Fruit fly (Drosophila melanogaster): ENCODE measurements around the gene EMC4.

EMC4 gene

DNA sequence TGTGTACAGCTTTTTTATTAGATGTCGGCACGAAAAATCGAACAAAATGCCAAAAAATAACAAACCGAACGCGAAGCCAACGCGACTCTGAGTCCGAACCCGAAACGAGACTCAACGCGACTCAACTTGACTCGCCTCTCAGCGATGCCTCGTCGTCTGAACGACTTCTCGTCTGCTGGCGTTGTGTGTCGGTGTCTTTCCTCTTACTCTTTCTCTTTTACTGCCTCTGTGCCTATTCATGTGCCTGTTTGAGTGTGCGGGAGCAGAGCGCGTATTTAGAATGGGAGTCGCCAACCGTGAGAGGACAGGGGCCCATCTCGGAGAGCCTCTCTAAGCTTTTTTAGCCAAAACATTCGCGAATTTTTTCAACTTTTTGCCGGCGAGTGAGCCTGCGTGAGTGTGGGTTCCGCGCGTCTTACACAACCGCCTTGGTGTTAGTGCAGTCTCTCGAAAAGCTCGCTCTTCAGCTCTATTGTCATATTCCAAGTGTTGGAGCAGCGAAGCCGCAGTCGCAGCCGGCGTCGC, 43.3 kb downstream of the EMC4 start (continued):
- 0 out of 2 replicates have a peak, but pooled peaks have one; percentile 52 for TF ChIP-seq sna (GFP tag; IDR thresholded peaks at IDR 0.05; ENCODE audit: partially characterized antibody)
- peak; percentile 90; the same call in 3 of the 4 replicates for TF ChIP-seq chinmo (GFP tag; IDR thresholded peaks at IDR 0.05; ENCODE audit: partially characterized antibody)
- peak; percentile 30; the same call in 1 of the 2 replicates for TF ChIP-seq Bgb (GFP tag; IDR thresholded peaks at IDR 0.05; ENCODE audit: partially characterized antibody)
- TF ChIP-seq TFAM (GFP tag; optimal IDR thresholded peaks at IDR 0.05) = no peak
- TF ChIP-seq en (GFP tag; optimal IDR thresholded peaks at IDR 0.05) = no peak
- no peak for TF ChIP-seq ERR (GFP tag; optimal IDR thresholded peaks at IDR 0.05)
- TF ChIP-seq Usf (GFP tag; optimal IDR thresholded peaks at IDR 0.05) = no peak
- TF ChIP-seq Gug (GFP tag; IDR thresholded peaks at IDR 0.05) = no peak
- peak; percentile 69 for TF ChIP-seq sqz (GFP tag; optimal IDR thresholded peaks at IDR 0.05)
- no peak for TF ChIP-seq CG30403 (GFP tag; optimal IDR thresholded peaks at IDR 0.05)
- no peak for TF ChIP-seq CG6272 (GFP tag; IDR thresholded peaks at IDR 0.05)
- TF ChIP-seq CG12155 (GFP tag; optimal IDR thresholded peaks at IDR 0.05) = peak; percentile 30
- no peak for TF ChIP-seq sima (GFP tag; optimal IDR thresholded peaks at IDR 0.05)
- TF ChIP-seq kay (GFP tag; optimal IDR thresholded peaks at IDR 0.05) = peak; percentile 0
- no peak for TF ChIP-seq Hsf (GFP tag; optimal IDR thresholded peaks at IDR 0.05)
- TF ChIP-seq eyg (GFP tag; optimal IDR thresholded peaks at IDR 0.05) = no peak
- TF ChIP-seq z (GFP tag; IDR thresholded peaks at IDR 0.05) = peak; percentile 15; the same call in 1 of the 3 replicates
- TF ChIP-seq HLH3B (GFP tag; IDR thresholded peaks at IDR 0.05) = no peak

DNA sequence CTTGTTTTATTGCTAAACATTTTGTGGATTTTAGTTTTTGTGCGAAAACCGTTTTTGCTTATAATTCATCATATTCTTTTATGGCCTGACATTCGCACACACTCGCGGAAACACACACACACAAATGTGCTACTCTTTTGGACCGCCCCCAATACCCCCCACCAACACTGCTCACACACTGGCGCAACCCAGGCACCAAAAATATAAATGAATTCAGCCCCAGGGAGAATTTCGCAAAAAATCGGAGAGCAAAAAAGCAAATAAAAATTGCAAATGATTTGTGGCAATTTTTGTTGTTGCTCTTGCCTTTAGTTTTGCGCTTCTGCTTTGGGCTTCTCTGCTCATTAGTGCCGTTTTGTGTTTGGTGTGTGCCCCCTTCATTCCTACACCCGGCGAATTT, 44.8 kb downstream of the EMC4 start:
- TF ChIP-seq crol (GFP tag; IDR thresholded peaks at IDR 0.05) (0 out of 2 replicates have a peak, but pooled peaks have one; percentile 11), CG43689 (GFP tag; IDR thresholded peaks at IDR 0.05) (no peak), gem (tag; optimal IDR thresholded peaks at IDR 0.05) (no peak), Atf6 (GFP tag; IDR thresholded peaks at IDR 0.05) (no peak), ap (GFP tag; IDR thresholded peaks at IDR 0.05) (no peak), Dp (GFP tag; optimal IDR thresholded peaks at IDR 0.05) (no peak), CG18262 (tag; optimal IDR thresholded peaks at IDR 0.05) (no peak), Optix (GFP tag; IDR thresholded peaks at IDR 0.05) (no peak), NFAT (GFP tag; IDR thresholded peaks at IDR 0.05) (no peak), bigmax (GFP tag; optimal IDR thresholded peaks at IDR 0.05) (no peak), fru (optimal IDR thresholded peaks at IDR 0.05) (no peak), gsb-n (tag; optimal IDR thresholded peaks at IDR 0.05) (no peak), ATbp (GFP tag; optimal IDR thresholded peaks at IDR 0.05) (no peak), CG10209 (GFP tag; optimal IDR thresholded peaks at IDR 0.05) (no peak), CG32767 (GFP tag; IDR thresholded peaks at IDR 0.05) (no peak), Gug (GFP tag; IDR thresholded peaks at IDR 0.05) (no peak), NC2β (GFP tag; optimal IDR thresholded peaks at IDR 0.05) (no peak), ems (GFP tag; optimal IDR thresholded peaks at IDR 0.05) (no peak), CG30403 (GFP tag; optimal IDR thresholded peaks at IDR 0.05) (no peak), CG7928 (GFP tag; optimal IDR thresholded peaks at IDR 0.05) (no peak), jing (GFP tag; optimal IDR thresholded peaks at IDR 0.05) (no peak), Ets65A (GFP tag) (peak; percentile 1), Meics (GFP tag; optimal IDR thresholded peaks at IDR 0.05) (no peak), HLH4C (GFP tag; IDR thresholded peaks at IDR 0.05; ENCODE audit: partially characterized antibody) (0 out of 3 replicates have a peak, but pooled peaks have one; percentile 13), CG3847 (GFP tag; IDR thresholded peaks at IDR 0.05) (no peak), Eip74EF (GFP tag; optimal IDR thresholded peaks at IDR 0.05) (no peak), Hey (tag; optimal IDR thresholded peaks at IDR 0.05) (no peak), Bdp1 (GFP tag; optimal IDR thresholded peaks at IDR 0.05) (no peak), CG34422 (GFP tag; IDR thresholded peaks at IDR 0.05) (no peak), corto (GFP tag; optimal IDR thresholded peaks at IDR 0.05) (peak; percentile 33)
